Fruit fly (Drosophila melanogaster) whole organism, embryonic: ENCODE measurements around the gene scrt.

Experiments used
- B-H1 ChIP-seq: fragments of 200-800 bp; sonication (Bioruptor generic); IDR thresholded peaks from 3 replicates; pipeline ENCODE4 v1.3.6; 2022; ENCODE audit warnings: missing biosample characterization, missing genetic modification characterization
- B-H2 ChIP-seq: fragments of 200-800 bp; sonication (Bioruptor generic); optimal IDR thresholded peaks from 2 replicates; lab custom pipeline; 2018; ENCODE audit warnings: missing biosample characterization, mild to moderate bottlenecking, missing genetic modification characterization
- BtbVII ChIP-seq: fragments of 200-800 bp; sonication (Bioruptor generic); optimal IDR thresholded peaks from 3 replicates; lab custom pipeline; 2017; ENCODE audit warnings: missing biosample characterization, mild to moderate bottlenecking, missing genetic modification characterization
- CG10147 ChIP-seq: fragments of 200-800 bp; sonication (Bioruptor generic); optimal IDR thresholded peaks from 2 replicates; lab custom pipeline; 2019; ENCODE audit warnings: missing biosample characterization, mild to moderate bottlenecking, missing genetic modification characterization, moderate library complexity
- CG10543 ChIP-seq: fragments of 200-800 bp; sonication (Bioruptor generic); optimal IDR thresholded peaks from 3 replicates; lab custom pipeline; 2017; ENCODE audit warnings: missing biosample characterization, mild to moderate bottlenecking, missing genetic modification characterization, moderate library complexity
- CG11456 ChIP-seq: fragments of 200-800 bp; sonication (Bioruptor generic); IDR thresholded peaks from 3 replicates; pipeline ENCODE4 v1.3.6; 2022; ENCODE audit warnings: missing biosample characterization, missing genetic modification characterization
- CG11504 ChIP-seq: fragments of 200-800 bp; sonication (Bioruptor generic); optimal IDR thresholded peaks from 3 replicates; lab custom pipeline; 2019; ENCODE audit warnings: missing biosample characterization, mild to moderate bottlenecking, missing genetic modification characterization, moderate library complexity
- CG12071 ChIP-seq: fragments of 200-800 bp; sonication (Bioruptor generic); optimal IDR thresholded peaks from 3 replicates; lab custom pipeline; 2018; ENCODE audit warnings: missing biosample characterization, mild to moderate bottlenecking, missing genetic modification characterization
- CG12659 ChIP-seq: fragments of 200-800 bp; sonication (Bioruptor generic); optimal IDR thresholded peaks from 3 replicates; lab custom pipeline; 2017; ENCODE audit warnings: mild to moderate bottlenecking, missing biosample characterization, missing genetic modification reagents, missing genetic modification characterization
- CG13296 ChIP-seq: fragments of 200-800 bp; sonication (Bioruptor generic); optimal IDR thresholded peaks from 3 replicates; lab custom pipeline; 2018; ENCODE audit warnings: missing biosample characterization, mild to moderate bottlenecking, missing genetic modification characterization
- CG13894 ChIP-seq: fragments of 200-800 bp; sonication (Bioruptor generic); optimal IDR thresholded peaks from 3 replicates; lab custom pipeline; 2018; ENCODE audit warnings: missing biosample characterization, mild to moderate bottlenecking, missing genetic modification characterization, moderate library complexity
- CG15269 ChIP-seq: fragments of 200-800 bp; sonication (Bioruptor generic); optimal IDR thresholded peaks from 2 replicates; lab custom pipeline; 2018; ENCODE audit warnings: missing biosample characterization, mild to moderate bottlenecking, missing genetic modification characterization, moderate library complexity
- CG15514 ChIP-seq: fragments of 200-800 bp; sonication (Bioruptor generic); optimal IDR thresholded peaks from 3 replicates; lab custom pipeline; 2017; ENCODE audit warnings: missing biosample characterization, missing genetic modification characterization, mild to moderate bottlenecking, moderate library complexity, missing genetic modification reagents
- CG17802 ChIP-seq: fragments of 200-800 bp; sonication (Bioruptor generic); optimal IDR thresholded peaks from 2 replicates; lab custom pipeline; 2018; ENCODE audit warnings: missing biosample characterization, mild to moderate bottlenecking, missing genetic modification characterization, moderate library complexity
- CG17829 ChIP-seq: fragments of 200-800 bp; optimal IDR thresholded peaks from 2 replicates; lab custom pipeline; 2019; ENCODE audit warnings: missing biosample characterization, mild to moderate bottlenecking, missing genetic modification characterization, moderate library complexity
- CG2678 ChIP-seq: fragments of 200-800 bp; sonication (Bioruptor generic); optimal IDR thresholded peaks from 3 replicates; lab custom pipeline; 2019; ENCODE audit warnings: missing biosample characterization, mild to moderate bottlenecking, missing genetic modification characterization, moderate library complexity
- CG3281 ChIP-seq: fragments of 200-800 bp; sonication (Bioruptor generic); optimal IDR thresholded peaks from 3 replicates; lab custom pipeline; 2017; ENCODE audit warnings: missing biosample characterization, mild to moderate bottlenecking, missing genetic modification characterization
- CG7556 ChIP-seq: fragments of 200-800 bp; sonication (Bioruptor generic); optimal IDR thresholded peaks from 2 replicates; lab custom pipeline; 2017; ENCODE audit warnings: missing biosample characterization, mild to moderate bottlenecking, missing genetic modification characterization
- CG7987 ChIP-seq: fragments of 200-800 bp; sonication (Bioruptor generic); optimal IDR thresholded peaks from 2 replicates; lab custom pipeline; 2018; ENCODE audit warnings: missing biosample characterization, mild to moderate bottlenecking, missing genetic modification characterization, moderate library complexity
- Dll ChIP-seq: fragments of 200-800 bp; sonication (Bioruptor generic); IDR thresholded peaks from 4 replicates; pipeline ENCODE4 v1.3.6; 2022; ENCODE audit warnings: missing biosample characterization, missing genetic modification characterization; ENCODE audit not compliant: partially characterized antibody
- Dp ChIP-seq: fragments of 200-800 bp; sonication (Bioruptor generic); optimal IDR thresholded peaks from 2 replicates; lab custom pipeline; 2018; ENCODE audit warnings: missing biosample characterization, mild to moderate bottlenecking, missing genetic modification characterization, moderate library complexity
- E2f1 ChIP-seq: fragments of 200-800 bp; sonication (Bioruptor generic); IDR thresholded peaks from 2 replicates; pipeline ENCODE4 v1.3.6; 2022; ENCODE audit warnings: missing biosample characterization, missing genetic modification characterization
- ERR ChIP-seq: fragments of 200-800 bp; sonication (Bioruptor generic); optimal IDR thresholded peaks from 2 replicates; lab custom pipeline; 2016; ENCODE audit warnings: missing biosample characterization, missing genetic modification characterization
- Ets65A ChIP-seq: fragments of 200-800 bp; sonication (Bioruptor generic); peaks from one replicate; lab custom pipeline; 2016; ENCODE audit warnings: missing biosample characterization, missing genetic modification characterization
- Fer1 ChIP-seq: fragments of 200-800 bp; sonication (Bioruptor generic); optimal IDR thresholded peaks from 2 replicates; lab custom pipeline; 2017; ENCODE audit warnings: missing biosample characterization, mild to moderate bottlenecking, missing genetic modification characterization
- GATAe ChIP-seq: fragments of 200-800 bp; sonication (Bioruptor generic); conservative IDR thresholded peaks from 2 replicates; pipeline ENCODE4 v1.3.6; 2022; ENCODE audit warnings: missing biosample characterization, missing genetic modification characterization
- HmgZ ChIP-seq: fragments of 200-800 bp; sonication (Bioruptor generic); optimal IDR thresholded peaks from 2 replicates; lab custom pipeline; 2018; ENCODE audit warnings: missing biosample characterization, mild to moderate bottlenecking, missing genetic modification characterization
- Hmr ChIP-seq: fragments of 200-800 bp; sonication (Bioruptor generic); optimal IDR thresholded peaks from 3 replicates; lab custom pipeline; 2017; ENCODE audit warnings: mild to moderate bottlenecking, missing biosample characterization, missing genetic modification reagents, missing genetic modification characterization
- Mad ChIP-seq: fragments of 200-800 bp; sonication (Bioruptor generic); optimal IDR thresholded peaks from 2 replicates; lab custom pipeline; 2016; ENCODE audit warnings: missing biosample characterization, missing genetic modification characterization
- Myb ChIP-seq: fragments of 200-800 bp; sonication (Bioruptor generic); optimal IDR thresholded peaks from 2 replicates; lab custom pipeline; 2016; ENCODE audit warnings: missing biosample characterization, missing genetic modification characterization
- Scr ChIP-seq: fragments of 200-800 bp; sonication (Bioruptor generic); IDR thresholded peaks from 2 replicates; pipeline ENCODE4 v1.3.6; 2022; ENCODE audit warnings: missing biosample characterization, missing genetic modification characterization; ENCODE audit not compliant: partially characterized antibody
- Spps ChIP-seq: fragments of 200-800 bp; sonication (Bioruptor generic); optimal IDR thresholded peaks from 2 replicates; lab custom pipeline; 2018; ENCODE audit warnings: missing biosample characterization, mild to moderate bottlenecking, missing genetic modification characterization
- TFAM ChIP-seq: fragments of 200-800 bp; sonication (Bioruptor generic); optimal IDR thresholded peaks from 2 replicates; lab custom pipeline; 2017; ENCODE audit warnings: missing biosample characterization, missing genetic modification characterization, inconsistent platforms
- abd-A ChIP-seq: fragments of 200-800 bp; sonication (Bioruptor generic); optimal IDR thresholded peaks from 3 replicates; lab custom pipeline; 2019; ENCODE audit warnings: missing biosample characterization, mild to moderate bottlenecking, missing genetic modification characterization, moderate library complexity
- aop ChIP-seq: fragments of 200-800 bp; sonication (Bioruptor generic); IDR thresholded peaks from 2 replicates; pipeline ENCODE4 v1.3.6; 2022; ENCODE audit warnings: missing biosample characterization, missing genetic modification characterization
- caup ChIP-seq: fragments of 200-800 bp; sonication (Bioruptor generic); optimal IDR thresholded peaks from 3 replicates; lab custom pipeline; 2017; ENCODE audit warnings: missing biosample characterization, mild to moderate bottlenecking, missing genetic modification characterization, moderate library complexity; ENCODE audit not compliant: severe bottlenecking
- exex ChIP-seq: fragments of 200-800 bp; sonication (Bioruptor generic); optimal IDR thresholded peaks from 4 replicates; lab custom pipeline; 2018; ENCODE audit warnings: missing biosample characterization, mild to moderate bottlenecking, missing genetic modification characterization, moderate library complexity
- grn ChIP-seq: fragments of 200-800 bp; sonication (Bioruptor generic); optimal IDR thresholded peaks from 3 replicates; lab custom pipeline; 2017; ENCODE audit warnings: missing biosample characterization, missing genetic modification characterization
- gro ChIP-seq: fragments of 200-800 bp; sonication (Bioruptor generic); optimal IDR thresholded peaks from 2 replicates; lab custom pipeline; 2016; ENCODE audit warnings: missing biosample characterization, missing genetic modification characterization
- lab ChIP-seq: fragments of 200-800 bp; sonication (Bioruptor generic); optimal IDR thresholded peaks from 3 replicates; lab custom pipeline; 2017; ENCODE audit warnings: missing biosample characterization, missing genetic modification characterization, mild to moderate bottlenecking, moderate library complexity, missing genetic modification reagents
- mirr ChIP-seq: fragments of 200-800 bp; sonication (Bioruptor generic); optimal IDR thresholded peaks from 3 replicates; lab custom pipeline; 2018; ENCODE audit warnings: missing biosample characterization, mild to moderate bottlenecking, missing genetic modification characterization
- pfk ChIP-seq: fragments of 200-800 bp; sonication (Bioruptor generic); optimal IDR thresholded peaks from 2 replicates; lab custom pipeline; 2018; ENCODE audit warnings: missing biosample characterization, mild to moderate bottlenecking, missing genetic modification characterization, moderate library complexity
- sqz ChIP-seq: fragments of 200-800 bp; sonication (Bioruptor generic); optimal IDR thresholded peaks from 3 replicates; lab custom pipeline; 2018; ENCODE audit warnings: missing biosample characterization, mild to moderate bottlenecking, missing genetic modification characterization
- sug ChIP-seq: fragments of 200-800 bp; optimal IDR thresholded peaks from 2 replicates; lab custom pipeline; 2019; ENCODE audit warnings: missing biosample characterization, mild to moderate bottlenecking, missing genetic modification characterization, moderate library complexity

scrt gene

DNA sequence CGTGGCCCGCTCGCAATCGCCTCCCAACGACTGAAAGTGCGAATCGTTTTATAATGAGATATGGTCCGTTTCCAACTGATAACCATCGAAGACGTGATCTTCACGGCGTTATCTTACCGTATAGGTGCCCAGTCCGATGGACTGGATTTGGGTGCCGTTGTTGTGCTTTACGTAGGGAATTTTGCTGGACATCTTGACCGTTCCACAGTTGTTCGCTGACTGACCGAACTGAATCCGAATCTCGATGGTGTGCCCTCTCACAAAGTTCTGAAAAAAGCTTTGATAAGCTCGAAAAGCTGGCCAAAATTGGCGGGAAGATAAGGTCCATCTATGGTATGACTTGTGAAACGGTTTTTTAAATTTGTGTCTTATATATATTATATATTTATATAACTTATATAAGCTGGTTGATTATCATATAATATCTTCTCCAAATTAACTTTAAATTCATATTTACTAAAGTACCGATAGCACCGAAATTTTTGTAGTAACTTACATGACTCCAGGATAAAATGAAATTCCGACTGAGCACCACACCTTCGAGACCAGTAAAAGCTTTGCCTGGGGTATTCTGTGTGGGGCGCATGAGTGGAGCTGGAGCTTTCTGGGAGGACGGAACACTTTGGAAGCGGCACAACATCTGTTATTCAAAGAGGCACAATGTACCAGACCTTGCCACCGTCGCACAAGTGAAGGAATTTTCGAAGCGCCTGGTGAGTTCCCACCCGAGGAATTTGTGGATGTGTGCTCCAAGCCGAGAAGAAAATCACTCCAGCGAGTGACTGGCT is 41.3 kb upstream of the scrt start, which contains the start of the genes CG10863 and CG14982 (continued):
- TF ChIP-seq Fer1 (peak; percentile 29), Ets65A (peak; percentile 52), sug (tag; lab: Kevin White, UChicago) (peak; percentile 71), CG15269 (tag; lab: Kevin White, UChicago) (peak; percentile 28), CG7987 (GFP tag; lab: Kevin White, UChicago) (peak; percentile 20), HmgZ (tag; lab: Kevin White, UChicago) (peak; percentile 64), CG17829 (tag; lab: Kevin White, UChicago) (no peak), B-H1 (GFP tag; lab: Robert Waterston, UW) (no peak), CG2678 (tag; lab: Kevin White, UChicago) (peak; percentile 11), CG17802 (no peak), pfk (GFP tag; lab: Kevin White, UChicago) (peak; percentile 85), abd-A (tag; lab: Kevin White, UChicago) (no peak), aop (GFP tag; lab: Robert Waterston, UW) (no peak), Hmr (peak; percentile 5), CG7556 (GFP tag; lab: Kevin White, UChicago) (no peak), B-H2 (GFP tag; lab: Kevin White, UChicago) (peak; percentile 35), mirr (GFP tag; lab: Kevin White, UChicago) (peak; percentile 29), gro (GFP tag; lab: Kevin White, UChicago) (peak; percentile 59), CG11456 (GFP tag; lab: Robert Waterston, UW) (no peak), CG10147 (GFP tag; lab: Kevin White, UChicago) (no peak), Mad (GFP tag; lab: Kevin White, UChicago) (no peak), CG13894 (tag; lab: Kevin White, UChicago) (peak; percentile 0), CG12659 (peak; percentile 3), Dp (GFP tag; lab: Kevin White, UChicago) (peak; percentile 67), grn (GFP tag; lab: Kevin White, UChicago) (peak; percentile 91), Spps (tag; lab: Kevin White, UChicago) (no peak), caup (GFP tag; lab: Kevin White, UChicago) (peak; percentile 9), CG11504 (tag; lab: Kevin White, UChicago) (no peak), CG10543 (GFP tag; lab: Kevin White, UChicago) (peak; percentile 74), GATAe (GFP tag; lab: Robert Waterston, UW) (0 out of 2 replicates have a peak, but pooled peaks have one; percentile 14), CG12071 (peak; percentile 1), BtbVII (GFP tag; lab: Kevin White, UChicago) (peak; percentile 26), CG3281 (GFP tag; lab: Kevin White, UChicago) (peak; percentile 1), E2f1 (GFP tag; lab: Robert Waterston, UW) (peak; percentile 44; the same call in 1 of the 2 replicates), ERR (GFP tag; lab: Kevin White, UChicago) (peak; percentile 33), sqz (no peak), TFAM (no peak), Myb (peak; percentile 20), CG13296 (GFP tag; lab: Kevin White, UChicago) (peak; percentile 7), CG15514 (GFP tag; lab: Kevin White, UChicago) (peak; percentile 60), exex (peak; percentile 84), lab (GFP tag; lab: Kevin White, UChicago) (peak; percentile 43), Dll (GFP tag; lab: Robert Waterston, UW) (no peak), Scr (GFP tag; lab: Robert Waterston, UW) (0 out of 2 replicates have a peak, but pooled peaks have one; percentile 18)
